Fruit fly (Drosophila melanogaster): ENCODE results near the gene CG33630.

Gene CG33630

dm6 chr3R:10059358-10059757 lies 3.1 kb upstream of the CG33630 start:
- no peak for TF ChIP-seq ttk (optimal IDR thresholded peaks at IDR 0.05)

- no peak for TF ChIP-seq Myc (optimal IDR thresholded peaks at IDR 0.05)
- TF ChIP-seq Sin3A (optimal IDR thresholded peaks at IDR 0.05): no peak
- no peak for TF ChIP-seq h (optimal IDR thresholded peaks at IDR 0.05)
- TF ChIP-seq insv (optimal IDR thresholded peaks at IDR 0.05): no peak
- no peak for TF ChIP-seq psq (optimal IDR thresholded peaks at IDR 0.05)
- no peak for TF ChIP-seq ttk (optimal IDR thresholded peaks at IDR 0.05)
Observed at dm6 chr3R:10059952-10060351, 2.5 kb upstream of the CG33630 start, which contains the start of gene Npc2c. TSS of gene Npc2c (plus strand) at chr3R:10060252.

dm6 chr3R:10063707-10064106 lies 1.3 kb downstream of the CG33630 start, which contains the start of gene CG33631:
TSS of gene CG33631 (plus strand) at chr3R:10064007.
- TF ChIP-seq ttk (optimal IDR thresholded peaks at IDR 0.05) (no peak), Sin3A (optimal IDR thresholded peaks at IDR 0.05) (no peak), h (optimal IDR thresholded peaks at IDR 0.05) (no peak), Myc (optimal IDR thresholded peaks at IDR 0.05) (no peak), insv (optimal IDR thresholded peaks at IDR 0.05) (no peak), psq (optimal IDR thresholded peaks at IDR 0.05) (no peak)

- TF ChIP-seq psq (optimal IDR thresholded peaks at IDR 0.05) (no peak), h (optimal IDR thresholded peaks at IDR 0.05) (no peak), Myc (optimal IDR thresholded peaks at IDR 0.05) (no peak), insv (optimal IDR thresholded peaks at IDR 0.05) (no peak), Sin3A (optimal IDR thresholded peaks at IDR 0.05) (no peak), ttk (optimal IDR thresholded peaks at IDR 0.05) (no peak)
Observed at dm6 chr3R:10066470-10066869, 4.0 kb downstream of the CG33630 start, which contains the start of gene CG33783. TSS of gene CG33783 (plus strand) at chr3R:10066770.

dm6 chr3R:10067605-10068004 lies 5.2 kb downstream of the CG33630 start, which contains the start of gene CG33784:
TSS of gene CG33784 (plus strand) at chr3R:10067905.
- TF ChIP-seq Sin3A (optimal IDR thresholded peaks at IDR 0.05) (no peak), Myc (optimal IDR thresholded peaks at IDR 0.05) (no peak), psq (optimal IDR thresholded peaks at IDR 0.05) (no peak), h (optimal IDR thresholded peaks at IDR 0.05) (no peak), insv (optimal IDR thresholded peaks at IDR 0.05) (no peak), ttk (optimal IDR thresholded peaks at IDR 0.05) (no peak)

dm6 chr3R:10068780-10069179 lies 6.4 kb downstream of the CG33630 start:
- no peak for TF ChIP-seq Sin3A (optimal IDR thresholded peaks at IDR 0.05)
- TF ChIP-seq insv (optimal IDR thresholded peaks at IDR 0.05): no peak
- no peak for TF ChIP-seq ttk (optimal IDR thresholded peaks at IDR 0.05)
- no peak for TF ChIP-seq h (optimal IDR thresholded peaks at IDR 0.05)
- no peak for TF ChIP-seq psq (optimal IDR thresholded peaks at IDR 0.05)
- no peak for TF ChIP-seq Myc (optimal IDR thresholded peaks at IDR 0.05)

dm6 chr3R:10070195-10070594 lies 7.8 kb downstream of the CG33630 start:
- no peak for TF ChIP-seq Sin3A (optimal IDR thresholded peaks at IDR 0.05)
- no peak for TF ChIP-seq h (optimal IDR thresholded peaks at IDR 0.05)
- TF ChIP-seq insv (optimal IDR thresholded peaks at IDR 0.05): no peak
- TF ChIP-seq psq (optimal IDR thresholded peaks at IDR 0.05): no peak
- no peak for TF ChIP-seq Myc (optimal IDR thresholded peaks at IDR 0.05)

- TF ChIP-seq Myc (optimal IDR thresholded peaks at IDR 0.05): no peak
- TF ChIP-seq h (optimal IDR thresholded peaks at IDR 0.05): no peak
Observed at dm6 chr3R:10070817-10071216, 8.4 kb downstream of the CG33630 start, which contains the start of gene nerfin-2. TSS of gene nerfin-2 (plus strand) at chr3R:10071117.

- TF ChIP-seq insv (optimal IDR thresholded peaks at IDR 0.05): no peak
- no peak for TF ChIP-seq ttk (optimal IDR thresholded peaks at IDR 0.05)
- TF ChIP-seq psq (optimal IDR thresholded peaks at IDR 0.05): no peak
- TF ChIP-seq h (optimal IDR thresholded peaks at IDR 0.05): no peak
- TF ChIP-seq Myc (optimal IDR thresholded peaks at IDR 0.05): no peak
- no peak for TF ChIP-seq Sin3A (optimal IDR thresholded peaks at IDR 0.05)
Observed at dm6 chr3R:10075323-10075788, 12.9 kb downstream of the CG33630 start, which contains the start of gene Alp13. TSS of gene Alp13 (minus strand) at chr3R:10075373.

- TF ChIP-seq psq (optimal IDR thresholded peaks at IDR 0.05): no peak
- no peak for TF ChIP-seq Sin3A (optimal IDR thresholded peaks at IDR 0.05)
- no peak for TF ChIP-seq ttk (optimal IDR thresholded peaks at IDR 0.05)
Observed at dm6 chr3R:10076665-10077064, 14.2 kb downstream of the CG33630 start.

dm6 chr3R:10078468-10079143 lies 16.2 kb downstream of the CG33630 start:
- no peak for TF ChIP-seq ttk (optimal IDR thresholded peaks at IDR 0.05)
- no peak for TF ChIP-seq insv (optimal IDR thresholded peaks at IDR 0.05)
- TF ChIP-seq h (optimal IDR thresholded peaks at IDR 0.05): no peak
- TF ChIP-seq Sin3A (optimal IDR thresholded peaks at IDR 0.05): no peak
- TF ChIP-seq Myc (optimal IDR thresholded peaks at IDR 0.05): no peak
- no peak for TF ChIP-seq psq (optimal IDR thresholded peaks at IDR 0.05)

dm6 chr3R:10079267-10079987 lies 17.0 kb downstream of the CG33630 start:
- TF ChIP-seq h (optimal IDR thresholded peaks at IDR 0.05) (no peak), Myc (optimal IDR thresholded peaks at IDR 0.05) (no peak), ttk (optimal IDR thresholded peaks at IDR 0.05) (no peak)

- no peak for TF ChIP-seq Sin3A (optimal IDR thresholded peaks at IDR 0.05)
Observed at dm6 chr3R:10080699-10081098, 18.3 kb downstream of the CG33630 start.
